Worm (Caenorhabditis elegans): ENCODE data around the gene srxa-9.

srxa-9 gene

DNA sequence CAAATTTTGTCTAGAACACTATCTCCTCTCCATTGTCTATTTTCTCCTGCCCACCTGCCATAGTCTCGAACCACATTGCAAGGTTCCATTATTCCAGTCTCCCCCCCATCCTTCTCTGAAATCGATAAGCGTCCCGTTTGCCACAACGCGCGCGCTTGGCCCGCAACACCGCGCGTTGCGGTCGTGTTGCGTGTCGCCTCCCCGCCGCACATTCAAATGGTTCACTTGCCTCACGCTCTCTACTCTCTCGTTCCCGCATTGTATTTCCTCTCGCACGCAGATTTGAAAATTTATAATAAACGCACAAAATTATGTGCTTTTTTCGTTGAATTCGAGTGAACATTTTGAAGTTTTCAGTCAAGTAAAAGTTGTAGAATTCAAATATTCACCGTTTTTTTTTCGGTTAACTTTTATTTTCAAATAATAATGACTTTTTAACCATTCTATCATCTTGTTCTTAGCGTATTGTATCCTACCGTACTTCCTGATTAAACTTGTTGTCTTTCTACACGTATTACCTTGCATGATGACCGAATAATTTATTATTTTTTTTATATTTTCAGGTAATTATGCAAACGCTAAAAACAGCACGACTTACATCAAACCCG is 21.1 kb upstream of the srxa-9 start, which contains the start of gene lin-15B:
lin-15B (plus strand) TSS at position 558 of the 608 bp plus-strand sequence.
- TF ChIP-seq snpc-4 (tag; optimal IDR thresholded peaks at IDR 0.05), result no peak
- TF ChIP-seq elt-1 (tag; optimal IDR thresholded peaks at IDR 0.05), result no peak

ce11 chrX:15730342-15730741 is 16.5 kb upstream of the srxa-9 start:
- TF ChIP-seq skn-1 (tag; optimal IDR thresholded peaks at IDR 0.05), result no peak
- TF ChIP-seq lin-13 (GFP tag; optimal IDR thresholded peaks at IDR 0.05), result no peak
- no peak for TF ChIP-seq elt-1 (tag; optimal IDR thresholded peaks at IDR 0.05)
- TF ChIP-seq mdl-1 (tag; optimal IDR thresholded peaks at IDR 0.05), result no peak
- no peak for TF ChIP-seq aly-2 (tag; optimal IDR thresholded peaks at IDR 0.05)
- TF ChIP-seq C34F6.9 (tag; optimal IDR thresholded peaks at IDR 0.05), result no peak
- no peak for TF ChIP-seq crh-2 (tag; optimal IDR thresholded peaks at IDR 0.05)
- no peak for TF ChIP-seq fos-1 (tag; optimal IDR thresholded peaks at IDR 0.05)
- no peak for TF ChIP-seq egl-27 (tag; optimal IDR thresholded peaks at IDR 0.05)
- TF ChIP-seq sem-4 (tag; optimal IDR thresholded peaks at IDR 0.05), result no peak
- TF ChIP-seq lin-39 (tag; optimal IDR thresholded peaks at IDR 0.05), result no peak
- no peak for TF ChIP-seq gmeb-1 (tag; optimal IDR thresholded peaks at IDR 0.05)
- TF ChIP-seq blmp-1 (tag; optimal IDR thresholded peaks at IDR 0.05; ENCODE audit: insufficient read depth), result no peak
- TF ChIP-seq mab-5 (tag; optimal IDR thresholded peaks at IDR 0.05), result no peak
- no peak for TF ChIP-seq Y55F3AM.14 (GFP tag; optimal IDR thresholded peaks at IDR 0.05)
- no peak for TF ChIP-seq ztf-1 (GFP tag; conservative IDR thresholded peaks at IDR 0.05)
- TF ChIP-seq nhr-129 (tag; optimal IDR thresholded peaks at IDR 0.05), result no peak

DNA sequence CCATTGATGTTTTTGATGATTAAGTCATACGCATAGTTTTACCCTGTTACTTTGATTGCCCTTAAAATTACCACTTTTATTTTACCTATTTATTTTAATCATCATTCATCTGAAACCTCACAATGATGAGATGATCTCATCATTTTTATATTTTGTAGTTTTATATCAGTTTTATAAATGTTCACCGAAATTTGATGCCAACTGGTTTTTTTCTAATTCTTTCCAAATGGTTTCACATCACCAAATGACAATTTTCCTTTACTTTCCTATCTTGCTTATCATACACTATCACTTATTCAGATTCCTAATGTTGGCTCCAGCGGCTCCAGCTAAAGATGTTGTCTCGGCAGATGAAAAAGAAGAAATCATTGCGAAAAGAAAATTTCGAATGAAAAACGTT is 15.1 kb upstream of the srxa-9 start, which contains the start of gene lin-15A:
lin-15A (plus strand) TSS at position 301 of the 400 bp plus-strand sequence.
- TF ChIP-seq ztf-11 (tag; optimal IDR thresholded peaks at IDR 0.05) (no peak), C34F6.9 (tag; optimal IDR thresholded peaks at IDR 0.05) (no peak), ama-1 (optimal IDR thresholded peaks at IDR 0.05) (no peak), zag-1 (tag; optimal IDR thresholded peaks at IDR 0.05) (no peak), fos-1 (tag; optimal IDR thresholded peaks at IDR 0.05) (no peak), mab-5 (tag; optimal IDR thresholded peaks at IDR 0.05) (no peak), nhr-23 (tag; optimal IDR thresholded peaks at IDR 0.05) (no peak), nhr-21 (tag; optimal IDR thresholded peaks at IDR 0.05) (no peak), nhr-237 (tag; optimal IDR thresholded peaks at IDR 0.05) (no peak), mdl-1 (tag; optimal IDR thresholded peaks at IDR 0.05) (no peak), ZK546.5 (tag; optimal IDR thresholded peaks at IDR 0.05) (no peak), dmd-4 (tag; optimal IDR thresholded peaks at IDR 0.05) (no peak), lin-13 (GFP tag; optimal IDR thresholded peaks at IDR 0.05) (no peak), mbf-1 (tag; optimal IDR thresholded peaks at IDR 0.05) (no peak), elt-1 (tag; optimal IDR thresholded peaks at IDR 0.05) (no peak), Y55F3AM.14 (GFP tag; optimal IDR thresholded peaks at IDR 0.05) (no peak), ztf-4 (tag; optimal IDR thresholded peaks at IDR 0.05) (no peak), nhr-11 (tag; optimal IDR thresholded peaks at IDR 0.05) (no peak)

DNA sequence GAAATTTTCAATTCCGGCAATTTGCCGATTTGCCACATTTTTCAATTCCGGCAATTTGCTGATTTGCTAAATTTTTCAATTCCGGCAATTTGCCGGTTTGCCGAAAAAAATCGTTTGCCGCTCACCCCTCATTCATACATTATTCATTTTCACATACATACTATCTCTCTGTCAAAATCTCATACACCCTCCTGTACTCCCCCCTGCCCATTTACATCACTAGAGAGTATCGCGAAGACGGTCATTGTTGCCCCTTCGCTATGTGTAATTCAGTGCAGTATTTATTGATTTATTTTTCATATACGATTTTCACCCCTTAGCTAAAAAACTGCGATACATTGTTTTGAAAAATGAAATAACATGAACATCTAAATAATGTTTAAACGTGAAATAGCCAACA is 10.4 kb upstream of the srxa-9 start:
- peak; percentile 80 for TF ChIP-seq gmeb-1 (tag; optimal IDR thresholded peaks at IDR 0.05)
- TF ChIP-seq R02D3.7 (tag; optimal IDR thresholded peaks at IDR 0.05), result no peak
- peak; percentile 55 for TF ChIP-seq nhr-77 (tag; optimal IDR thresholded peaks at IDR 0.05)
- TF ChIP-seq nhr-11 (tag; optimal IDR thresholded peaks at IDR 0.05), result no peak
- no peak for TF ChIP-seq unc-62 (GFP tag; optimal IDR thresholded peaks at IDR 0.05)
- peak; percentile 78 for TF ChIP-seq lin-13 (GFP tag; optimal IDR thresholded peaks at IDR 0.05)
- peak; percentile 85 for TF ChIP-seq nhr-129 (tag; optimal IDR thresholded peaks at IDR 0.05)
- no peak for TF ChIP-seq Y55F3AM.14 (GFP tag; optimal IDR thresholded peaks at IDR 0.05)
- peak; percentile 34 for TF ChIP-seq egl-27 (tag; optimal IDR thresholded peaks at IDR 0.05)
- peak; percentile 57 for TF ChIP-seq sem-4 (tag; optimal IDR thresholded peaks at IDR 0.05)
- peak; percentile 55 for TF ChIP-seq fos-1 (tag; optimal IDR thresholded peaks at IDR 0.05)
- TF ChIP-seq sma-9 (GFP tag; optimal IDR thresholded peaks at IDR 0.05), result peak; percentile 83
- no peak for TF ChIP-seq sma-9 (tag; optimal IDR thresholded peaks at IDR 0.05)
- TF ChIP-seq ztf-1 (GFP tag; conservative IDR thresholded peaks at IDR 0.05), result no peak
- TF ChIP-seq skn-1 (tag; optimal IDR thresholded peaks at IDR 0.05), result no peak
- no peak for TF ChIP-seq ztf-11 (tag; optimal IDR thresholded peaks at IDR 0.05)
- no peak for TF ChIP-seq elt-1 (tag; optimal IDR thresholded peaks at IDR 0.05)
- TF ChIP-seq lin-11 (tag; optimal IDR thresholded peaks at IDR 0.05), result peak; percentile 9
- no peak for TF ChIP-seq nhr-23 (tag; optimal IDR thresholded peaks at IDR 0.05)
- TF ChIP-seq dmd-4 (tag; optimal IDR thresholded peaks at IDR 0.05), result no peak
- TF ChIP-seq sma-3 (GFP tag; optimal IDR thresholded peaks at IDR 0.05), result peak; percentile 86
- TF ChIP-seq mab-5 (tag; optimal IDR thresholded peaks at IDR 0.05), result peak; percentile 30
- peak; percentile 54 for TF ChIP-seq unc-55 (GFP tag; optimal IDR thresholded peaks at IDR 0.05)
- no peak for TF ChIP-seq zag-1 (tag; optimal IDR thresholded peaks at IDR 0.05)
- TF ChIP-seq lin-39 (tag; optimal IDR thresholded peaks at IDR 0.05), result no peak
- peak in 1 of 2 experiments; percentile 7 for TF ChIP-seq mdl-1 (tag; optimal IDR thresholded peaks at IDR 0.05)
- TF ChIP-seq nhr-10 (tag; optimal IDR thresholded peaks at IDR 0.05), result no peak
- TF ChIP-seq nhr-21 (tag; optimal IDR thresholded peaks at IDR 0.05), result peak; percentile 86
- peak; percentile 46 for TF ChIP-seq ceh-16 (tag; optimal IDR thresholded peaks at IDR 0.05)
- TF ChIP-seq nhr-6 (tag; optimal IDR thresholded peaks at IDR 0.05), result peak; percentile 18
- TF ChIP-seq ZK546.5 (tag; optimal IDR thresholded peaks at IDR 0.05), result no peak
- TF ChIP-seq elt-3 (tag; optimal IDR thresholded peaks at IDR 0.05), result no peak
- peak; percentile 68 for TF ChIP-seq snpc-4 (tag; optimal IDR thresholded peaks at IDR 0.05)
- TF ChIP-seq C34F6.9 (tag; optimal IDR thresholded peaks at IDR 0.05), result peak; percentile 32
- TF ChIP-seq crh-2 (tag; optimal IDR thresholded peaks at IDR 0.05), result peak; percentile 89
- no peak for TF ChIP-seq blmp-1 (tag; optimal IDR thresholded peaks at IDR 0.05; ENCODE audit: insufficient read depth)
- no peak for TF ChIP-seq ama-1 (optimal IDR thresholded peaks at IDR 0.05)
- TF ChIP-seq nhr-25 (tag; optimal IDR thresholded peaks at IDR 0.05), result no peak
- no peak for TF ChIP-seq peb-1 (tag; optimal IDR thresholded peaks at IDR 0.05)
